Worm (Caenorhabditis elegans) whole organism, L4/young adult: ENCODE results near the gene tbc-18.

Experiments used
- W03F9.2 ChIP-seq: fragments of 150-350 bp; optimal IDR thresholded peaks from 2 replicates; lab custom pipeline; 2014; ENCODE audit warnings: missing biosample characterization, missing genetic modification characterization
- dao-5 ChIP-seq: sonication (generic microtip); optimal IDR thresholded peaks from 2 replicates; lab custom pipeline; 2016; ENCODE audit warnings: missing genotype, missing genetic modification characterization, moderate library complexity, missing compliant biosample characterization
- him-1 ChIP-seq: sonication (generic microtip); optimal IDR thresholded peaks from 2 replicates; lab custom pipeline; 2016; ENCODE audit warnings: missing genotype, missing genetic modification reagents, missing genetic modification characterization, missing compliant biosample characterization

DNA sequence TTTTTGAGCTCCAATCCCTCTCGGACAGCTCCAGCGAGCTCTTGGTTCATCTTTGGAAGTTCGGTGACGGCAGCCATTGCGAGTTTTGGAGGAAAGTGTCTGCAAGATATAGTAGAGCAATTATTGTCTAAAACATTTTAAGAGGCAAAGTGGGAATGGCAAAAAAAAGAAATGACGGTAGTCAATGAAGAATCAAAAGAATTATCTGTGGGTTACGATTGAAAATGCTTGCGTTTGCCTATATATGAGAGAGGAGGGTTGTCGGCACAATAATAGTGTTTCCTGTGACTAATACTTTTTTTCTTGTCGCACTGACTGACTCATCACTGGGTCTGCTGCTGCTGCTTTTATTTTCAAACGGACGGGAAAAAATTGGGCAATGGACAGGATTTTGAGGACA, 45.3 kb downstream of the tbc-18 start, which contains the start of gene tth-1:
- TF ChIP-seq him-1 (tag; lab: Kevin White, UChicago) = no peak
- no peak for TF ChIP-seq W03F9.2
- TF ChIP-seq dao-5 (tag; lab: Kevin White, UChicago) = no peak
